Fruit fly (Drosophila melanogaster): Measurements from ENCODE around the gene CG45690.

Gene CG45690

DNA sequence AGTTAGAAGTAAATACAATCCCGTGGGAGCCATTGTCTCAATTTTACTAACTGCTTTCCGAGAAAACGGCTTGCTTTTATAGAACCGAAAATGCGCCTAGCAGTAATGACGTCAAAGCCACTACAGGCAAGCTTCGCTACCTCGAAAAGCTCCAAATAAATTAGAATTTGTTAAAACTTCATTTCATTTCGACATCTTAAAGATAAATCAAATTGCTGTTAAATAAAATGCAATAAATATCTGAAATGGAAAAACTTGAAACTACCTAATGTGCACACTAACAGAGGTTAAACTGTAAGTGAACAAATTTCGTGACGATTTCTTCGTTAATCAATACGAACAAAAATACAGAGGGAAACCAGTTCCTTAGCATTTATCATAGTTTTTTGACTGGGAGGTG is 39.9 kb downstream of the CG45690 start, which contains the start of gene CG7300 (continued):
- TF ChIP-seq fd3F (GFP tag; optimal IDR thresholded peaks at IDR 0.05) (peak; percentile 54), pum (GFP tag; optimal IDR thresholded peaks at IDR 0.05) (no peak), mam (GFP tag; optimal IDR thresholded peaks at IDR 0.05) (peak; percentile 40), CG6854 (GFP tag; optimal IDR thresholded peaks at IDR 0.05) (no peak), Nf-YB (GFP tag; optimal IDR thresholded peaks at IDR 0.05) (peak; percentile 5), CG7963 (GFP tag; IDR thresholded peaks at IDR 0.05; ENCODE audit: partially characterized antibody) (no peak), CG12155 (GFP tag; optimal IDR thresholded peaks at IDR 0.05) (peak; percentile 53), emc (GFP tag; optimal IDR thresholded peaks at IDR 0.05) (no peak), Side (GFP tag; optimal IDR thresholded peaks at IDR 0.05) (no peak), Sox100B (GFP tag; optimal IDR thresholded peaks at IDR 0.05) (peak; percentile 12), Stat92E (GFP tag; optimal IDR thresholded peaks at IDR 0.05) (no peak), phol (tag; optimal IDR thresholded peaks at IDR 0.05) (peak; percentile 51), ems (GFP tag; optimal IDR thresholded peaks at IDR 0.05) (peak; percentile 29), tap (tag; optimal IDR thresholded peaks at IDR 0.05) (peak; percentile 32), lilli (GFP tag; optimal IDR thresholded peaks at IDR 0.05) (peak; percentile 62), CG11093 (GFP tag; IDR thresholded peaks at IDR 0.05) (no peak), CG10366 (GFP tag; IDR thresholded peaks at IDR 0.05) (peak; percentile 58; the same call in 1 of the 2 replicates), cas (GFP tag; IDR thresholded peaks at IDR 0.05) (no peak), sim (GFP tag; IDR thresholded peaks at IDR 0.05) (no peak), CG43689 (GFP tag; IDR thresholded peaks at IDR 0.05) (no peak), CG7271 (tag; optimal IDR thresholded peaks at IDR 0.05) (no peak), CG8089 (GFP tag; optimal IDR thresholded peaks at IDR 0.05) (no peak), Rfx (GFP tag; IDR thresholded peaks at IDR 0.05) (peak; percentile 89), CG6765 (GFP tag; optimal IDR thresholded peaks at IDR 0.05) (no peak), CG10979 (tag; optimal IDR thresholded peaks at IDR 0.05) (peak; percentile 54), CG11695 (GFP tag; IDR thresholded peaks at IDR 0.05) (peak; percentile 69; the same call in 2 of the 3 replicates), CG6272 (GFP tag; IDR thresholded peaks at IDR 0.05) (peak; percentile 38; the same call in 1 of the 2 replicates), Dad (GFP tag; optimal IDR thresholded peaks at IDR 0.05) (peak; percentile 27), otp (GFP tag; IDR thresholded peaks at IDR 0.05) (peak; percentile 24; the same call in 1 of the 3 replicates), gem (tag; optimal IDR thresholded peaks at IDR 0.05) (peak; percentile 77), jumu (GFP tag; optimal IDR thresholded peaks at IDR 0.05) (no peak), disco-r (GFP tag; optimal IDR thresholded peaks at IDR 0.05) (no peak), CG15073 (GFP tag; optimal IDR thresholded peaks at IDR 0.05) (no peak), CG10431 (GFP tag; optimal IDR thresholded peaks at IDR 0.05) (no peak), Taf1 (GFP tag; IDR thresholded peaks at IDR 0.05) (peak; percentile 72), Tbp (GFP tag; optimal IDR thresholded peaks at IDR 0.05) (no peak), sens (GFP tag) (peak; percentile 80), CG18011 (GFP tag; optimal IDR thresholded peaks at IDR 0.05) (no peak), gcm (GFP tag; optimal IDR thresholded peaks at IDR 0.05) (no peak), CG15269 (tag; optimal IDR thresholded peaks at IDR 0.05) (peak; percentile 64), CG15696 (tag; optimal IDR thresholded peaks at IDR 0.05) (no peak), CG9932 (GFP tag; IDR thresholded peaks at IDR 0.05) (peak; percentile 70), NFAT (GFP tag; IDR thresholded peaks at IDR 0.05) (peak; percentile 64; the same call in 1 of the 2 replicates), CG13296 (GFP tag; optimal IDR thresholded peaks at IDR 0.05) (no peak), MTF-1 (GFP tag; optimal IDR thresholded peaks at IDR 0.05; ENCODE audit: borderline replicate concordance) (no peak), H2.0 (GFP tag; IDR thresholded peaks at IDR 0.05) (peak; percentile 35; the same call in 1 of the 2 replicates), abd-A (tag; optimal IDR thresholded peaks at IDR 0.05) (no peak), CG12236 (GFP tag; optimal IDR thresholded peaks at IDR 0.05) (no peak), PHDP (tag; optimal IDR thresholded peaks at IDR 0.05) (peak; percentile 65), CrebB (tag; optimal IDR thresholded peaks at IDR 0.05) (no peak), Pdp1 (GFP tag; optimal IDR thresholded peaks at IDR 0.05) (peak in 1 of 2 experiments; percentile 56)

Measured in whole organism, embryonic.